Fruit fly (Drosophila melanogaster) S2 (cell line): ENCODE results near the gene meso18E.

Experiments used
- CG8478 ChIP-seq: fragments of >200 bp; optimal IDR thresholded peaks from 2 replicates; lab custom pipeline; 2018
- CTCF ChIP-seq, 2 experiments: fragments of >200 bp; optimal IDR thresholded peaks; 2 replicates each; lab custom pipeline; 2018

DNA sequence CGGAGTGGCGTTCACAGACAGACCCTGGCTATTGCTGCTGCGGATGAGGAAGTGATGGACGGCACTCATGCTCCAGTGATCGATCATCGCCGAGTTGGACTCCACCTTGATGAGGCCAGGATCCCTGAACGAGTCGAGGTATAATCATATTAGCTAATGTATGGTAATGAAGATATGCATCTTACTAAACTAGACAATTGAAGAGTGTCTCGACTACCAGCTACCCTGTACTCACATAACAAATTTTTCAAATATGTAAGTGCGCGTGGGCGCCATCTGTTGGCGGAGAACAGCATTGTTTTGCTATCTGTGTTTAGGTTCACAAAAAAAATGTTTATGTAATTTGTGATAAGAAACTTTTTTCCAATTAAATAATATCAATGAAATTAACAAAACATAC, 33.6 kb downstream of the meso18E start:
- TF ChIP-seq CG8478, result no peak
- peak; percentile 48 to 65 for TF ChIP-seq CTCF (optimal IDR thresholded peaks at IDR 0.05; lab: Kevin White, UChicago)
